Fruit fly (Drosophila melanogaster) whole organism, embryonic: ENCODE data around the gene CG12321.

Experiments
- CG10209 ChIP-seq: fragments of 200-800 bp; sonication (Bioruptor generic); optimal IDR thresholded peaks from 3 replicates; lab custom pipeline; 2017; ENCODE audit warnings: missing biosample characterization, mild to moderate bottlenecking, missing genetic modification characterization, missing genetic modification reagents
- CG10366 ChIP-seq: fragments of 200-800 bp; sonication (Bioruptor generic); IDR thresholded peaks from 2 replicates; pipeline ENCODE4 v1.3.6; 2022; ENCODE audit warnings: missing biosample characterization, missing genetic modification characterization
- CG10654 ChIP-seq: fragments of 200-800 bp; sonication (Bioruptor generic); optimal IDR thresholded peaks from 2 replicates; lab custom pipeline; 2016; ENCODE audit warnings: missing biosample characterization, missing genetic modification characterization
- CG10959 ChIP-seq: fragments of 200-800 bp; sonication (Bioruptor generic); IDR thresholded peaks from 2 replicates; pipeline ENCODE4 v1.3.6; 2022; ENCODE audit warnings: missing biosample characterization, missing genetic modification characterization
- CG11398 ChIP-seq: fragments of 200-800 bp; sonication (Bioruptor generic); optimal IDR thresholded peaks from 2 replicates; lab custom pipeline; 2016; ENCODE audit warnings: missing biosample characterization, missing genetic modification characterization
- CG11504 ChIP-seq: fragments of 200-800 bp; sonication (Bioruptor generic); optimal IDR thresholded peaks from 3 replicates; lab custom pipeline; 2019; ENCODE audit warnings: missing biosample characterization, mild to moderate bottlenecking, missing genetic modification characterization, moderate library complexity
- CG11696 ChIP-seq: fragments of 200-800 bp; sonication (Bioruptor generic); IDR thresholded peaks from 2 replicates; pipeline ENCODE4 v1.3.6; 2022; ENCODE audit warnings: missing biosample characterization, missing genetic modification characterization
- CG13624 ChIP-seq: fragments of 200-800 bp; sonication (Bioruptor generic); optimal IDR thresholded peaks from 2 replicates; lab custom pipeline; 2016; ENCODE audit warnings: missing biosample characterization, missing genetic modification characterization
- CG15073 ChIP-seq: fragments of 200-800 bp; sonication (Bioruptor generic); optimal IDR thresholded peaks from 2 replicates; lab custom pipeline; 2016; ENCODE audit warnings: missing biosample characterization, missing genetic modification characterization
- CG15479 ChIP-seq: fragments of 200-800 bp; sonication (Bioruptor generic); optimal IDR thresholded peaks from 3 replicates; lab custom pipeline; 2019; ENCODE audit warnings: missing biosample characterization, mild to moderate bottlenecking, missing genetic modification characterization, moderate library complexity
- CG15514 ChIP-seq: fragments of 200-800 bp; sonication (Bioruptor generic); optimal IDR thresholded peaks from 3 replicates; lab custom pipeline; 2017; ENCODE audit warnings: missing biosample characterization, missing genetic modification characterization, mild to moderate bottlenecking, moderate library complexity, missing genetic modification reagents
- CG17186 ChIP-seq: fragments of 200-800 bp; sonication (Bioruptor generic); optimal IDR thresholded peaks from 3 replicates; lab custom pipeline; 2017; ENCODE audit warnings: missing biosample characterization, missing genetic modification reagents, missing genetic modification characterization
- CG6272 ChIP-seq: fragments of 200-800 bp; sonication (Bioruptor generic); IDR thresholded peaks from 2 replicates; pipeline ENCODE4 v1.3.6; 2022; ENCODE audit warnings: missing biosample characterization, missing genetic modification characterization
- CG6765 ChIP-seq: fragments of 200-800 bp; sonication (Bioruptor generic); optimal IDR thresholded peaks from 3 replicates; lab custom pipeline; 2017; ENCODE audit warnings: missing biosample characterization, mild to moderate bottlenecking, missing genetic modification characterization
- CG8281 ChIP-seq: fragments of 200-800 bp; sonication (Bioruptor generic); optimal IDR thresholded peaks from 2 replicates; lab custom pipeline; 2018; ENCODE audit warnings: missing biosample characterization, mild to moderate bottlenecking, missing genetic modification characterization, moderate library complexity
- CG9817 ChIP-seq: fragments of 200-800 bp; sonication (Bioruptor generic); optimal IDR thresholded peaks from 2 replicates; lab custom pipeline; 2018; ENCODE audit warnings: missing biosample characterization, mild to moderate bottlenecking, missing genetic modification characterization, moderate library complexity
- CTCF ChIP-seq: fragments of 200-800 bp; sonication (Bioruptor generic); optimal IDR thresholded peaks from 2 replicates; lab custom pipeline; 2017; ENCODE audit warnings: missing biosample characterization, mild to moderate bottlenecking, missing genetic modification characterization, moderate library complexity
- Camta ChIP-seq: fragments of 200-800 bp; sonication (Bioruptor generic); optimal IDR thresholded peaks from 2 replicates; lab custom pipeline; 2016; ENCODE audit warnings: missing biosample characterization, missing genetic modification characterization
- CrebB ChIP-seq: fragments of 200-800 bp; sonication (Bioruptor generic); optimal IDR thresholded peaks from 3 replicates; lab custom pipeline; 2018; ENCODE audit warnings: missing biosample characterization, mild to moderate bottlenecking, missing genetic modification characterization
- Dad ChIP-seq: fragments of 200-800 bp; sonication (Bioruptor generic); optimal IDR thresholded peaks from 3 replicates; lab custom pipeline; 2016; ENCODE audit warnings: missing biosample characterization, missing genetic modification characterization
- Doc2 ChIP-seq: fragments of 200-800 bp; sonication (Bioruptor generic); IDR thresholded peaks from 2 replicates; pipeline ENCODE4 v1.3.6; 2022; ENCODE audit warnings: missing biosample characterization, missing genetic modification characterization
- Gsc ChIP-seq: fragments of 200-800 bp; sonication (Bioruptor generic); IDR thresholded peaks from 2 replicates; pipeline ENCODE4 v1.3.6; 2022; ENCODE audit warnings: missing biosample characterization, missing genetic modification characterization
- H15 ChIP-seq: fragments of 200-800 bp; sonication (Bioruptor generic); IDR thresholded peaks from 3 replicates; pipeline ENCODE4 v1.3.6; 2022; ENCODE audit warnings: missing biosample characterization, missing genetic modification characterization
- Jarid2 ChIP-seq: fragments of 200-800 bp; sonication (Bioruptor generic); optimal IDR thresholded peaks from 3 replicates; lab custom pipeline; 2017; ENCODE audit warnings: mild to moderate bottlenecking, missing biosample characterization, missing genetic modification reagents, missing genetic modification characterization
- MTF-1 ChIP-seq: fragments of 200-800 bp; sonication (Bioruptor generic); optimal IDR thresholded peaks from 2 replicates; lab custom pipeline; 2018; ENCODE audit warnings: missing biosample characterization, mild to moderate bottlenecking, missing genetic modification characterization, borderline replicate concordance
- Nf-YA ChIP-seq: fragments of 200-800 bp; sonication (Bioruptor generic); IDR thresholded peaks from 2 replicates; pipeline ENCODE4 v1.3.6; 2022; ENCODE audit warnings: missing biosample characterization, missing genetic modification characterization
- Sox100B ChIP-seq: fragments of 200-800 bp; sonication (Bioruptor generic); optimal IDR thresholded peaks from 3 replicates; lab custom pipeline; 2018; ENCODE audit warnings: missing biosample characterization, mild to moderate bottlenecking, missing genetic modification characterization
- al ChIP-seq: fragments of 200-800 bp; sonication (Bioruptor generic); IDR thresholded peaks from 2 replicates; pipeline ENCODE4 v1.3.6; 2022; ENCODE audit warnings: missing biosample characterization, missing genetic modification characterization
- amos ChIP-seq: fragments of 200-800 bp; sonication (Bioruptor generic); IDR thresholded peaks from 2 replicates; pipeline ENCODE4 v1.3.6; 2022; ENCODE audit warnings: missing biosample characterization, missing genetic modification characterization; ENCODE audit not compliant: partially characterized antibody
- ara ChIP-seq: fragments of 200-800 bp; sonication (Bioruptor generic); IDR thresholded peaks from 2 replicates; pipeline ENCODE4 v1.3.6; 2022; ENCODE audit warnings: missing biosample characterization, missing genetic modification characterization
- bowl ChIP-seq: fragments of 200-800 bp; sonication (Bioruptor generic); IDR thresholded peaks from 2 replicates; pipeline ENCODE4 v1.3.6; 2022; ENCODE audit warnings: missing biosample characterization, missing genetic modification characterization
- br ChIP-seq: fragments of >200 bp; optimal IDR thresholded peaks from 2 replicates; lab custom pipeline; 2017
- crc ChIP-seq: fragments of 200-800 bp; sonication (Bioruptor generic); optimal IDR thresholded peaks from 2 replicates; lab custom pipeline; 2016; ENCODE audit warnings: missing biosample characterization, missing genetic modification characterization
- cwo ChIP-seq: fragments of 200-800 bp; sonication (Bioruptor generic); optimal IDR thresholded peaks from 3 replicates; lab custom pipeline; 2017; ENCODE audit warnings: missing biosample characterization, missing genetic modification characterization, mild to moderate bottlenecking, moderate library complexity, missing genetic modification reagents
- eyg ChIP-seq: fragments of 200-800 bp; sonication (Bioruptor generic); optimal IDR thresholded peaks from 3 replicates; lab custom pipeline; 2016; ENCODE audit warnings: missing biosample characterization, missing genetic modification characterization
- gsb-n ChIP-seq: fragments of 200-800 bp; sonication (Bioruptor generic); optimal IDR thresholded peaks from 3 replicates; lab custom pipeline; 2018; ENCODE audit warnings: missing biosample characterization, mild to moderate bottlenecking, missing genetic modification characterization
- hbn ChIP-seq: fragments of 200-800 bp; sonication (Bioruptor generic); IDR thresholded peaks from 2 replicates; pipeline ENCODE4 v1.3.6; 2022; ENCODE audit warnings: missing biosample characterization, missing genetic modification characterization; ENCODE audit not compliant: partially characterized antibody
- jumu ChIP-seq: fragments of 200-800 bp; sonication (Bioruptor generic); optimal IDR thresholded peaks from 3 replicates; lab custom pipeline; 2016; ENCODE audit warnings: missing biosample characterization, missing genetic modification characterization
- kay ChIP-seq: fragments of 200-800 bp; sonication (Bioruptor generic); optimal IDR thresholded peaks from 2 replicates; lab custom pipeline; 2016; ENCODE audit warnings: missing biosample characterization, missing genetic modification characterization
- lilli ChIP-seq: fragments of 200-800 bp; sonication (Bioruptor generic); optimal IDR thresholded peaks from 3 replicates; lab custom pipeline; 2016; ENCODE audit warnings: missing biosample characterization, missing genetic modification characterization
- lmd ChIP-seq: fragments of 200-800 bp; sonication (Bioruptor generic); IDR thresholded peaks from 2 replicates; pipeline ENCODE4 v1.3.6; 2022; ENCODE audit warnings: missing biosample characterization, missing genetic modification characterization
- nerfin-1 ChIP-seq: fragments of 200-800 bp; sonication (Bioruptor generic); optimal IDR thresholded peaks from 3 replicates; lab custom pipeline; 2019; ENCODE audit warnings: missing biosample characterization, mild to moderate bottlenecking, missing genetic modification characterization, moderate library complexity
- otp ChIP-seq: fragments of 200-800 bp; sonication (Bioruptor generic); IDR thresholded peaks from 3 replicates; pipeline ENCODE4, ENCODE4 v1.3.6; 2022; ENCODE audit warnings: missing biosample characterization, missing genetic modification characterization
- pan ChIP-seq, 4 experiments: fragments of >200 bp in 3 of 4; fragments of 200-800 bp in 1 of 4; sonication (Bioruptor generic) in 1 of 4; optimal IDR thresholded peaks in 3 of 4; IDR thresholded peaks in 1 of 4; 2 replicates each; pipeline versions ENCODE4 v1.3.6 to Lab custom; 2017 to 2022; ENCODE audit warnings: missing biosample characterization in 2 of 4, missing genetic modification characterization in 2 of 4, mixed read lengths in 1 of 4
- ranshi ChIP-seq: fragments of 200-800 bp; sonication (Bioruptor generic); IDR thresholded peaks from 2 replicates; pipeline ENCODE4 v1.3.6; 2022; ENCODE audit warnings: missing biosample characterization, missing genetic modification characterization
- salm ChIP-seq: fragments of 200-800 bp; sonication (Bioruptor generic); optimal IDR thresholded peaks from 2 replicates; lab custom pipeline; 2018; ENCODE audit warnings: missing biosample characterization, mild to moderate bottlenecking, missing genetic modification characterization
- sim ChIP-seq: fragments of 200-800 bp; sonication (Bioruptor generic); IDR thresholded peaks from 2 replicates; pipeline ENCODE4 v1.3.6; 2022; ENCODE audit warnings: missing biosample characterization, missing genetic modification characterization
- sisA ChIP-seq: fragments of 200-800 bp; sonication (Bioruptor generic); IDR thresholded peaks from 2 replicates; pipeline ENCODE4 v1.3.6; 2022; ENCODE audit warnings: missing biosample characterization, missing genetic modification characterization
- sr ChIP-seq: fragments of 200-800 bp; sonication (Bioruptor generic); IDR thresholded peaks from 3 replicates; pipeline ENCODE4 v1.3.6; 2022; ENCODE audit warnings: missing biosample characterization, missing genetic modification characterization
- ttk ChIP-seq: fragments of 200-800 bp; sonication (Bioruptor generic); IDR thresholded peaks from 2 replicates; pipeline ENCODE4 v2.1.2; 2022; ENCODE audit warnings: missing biosample characterization, missing genetic modification characterization
- wdn ChIP-seq: fragments of 200-800 bp; sonication (Bioruptor generic); IDR thresholded peaks from 2 replicates; pipeline ENCODE4 v1.3.6; 2022; ENCODE audit warnings: missing biosample characterization, missing genetic modification characterization

Gene CG12321

DNA sequence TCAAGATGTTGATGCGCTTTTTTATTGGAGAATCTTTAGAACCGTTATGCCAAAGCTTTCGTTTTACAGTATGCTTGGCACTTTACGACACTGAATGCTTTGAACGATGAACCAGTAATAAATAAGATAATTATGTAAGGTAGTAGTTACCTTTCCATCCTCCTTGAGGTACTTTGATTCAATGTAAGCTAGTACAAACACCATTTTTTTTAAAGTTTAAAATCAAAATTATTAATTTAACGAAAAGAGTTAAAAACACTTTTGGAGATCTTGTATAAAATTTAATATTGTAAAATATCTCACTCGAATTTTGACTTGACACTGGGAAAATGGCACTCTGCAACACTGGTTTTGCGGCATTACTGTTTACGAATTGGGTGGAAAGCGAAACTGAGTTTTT is 3.1 kb downstream of the CG12321 start, which contains the start of the genes Arp5 and CG7208 (continued):
- TF ChIP-seq CG11398 (GFP tag; lab: Kevin White, UChicago) (no peak), cwo (peak; percentile 42), lilli (GFP tag; lab: Kevin White, UChicago) (peak; percentile 86), CG10654 (GFP tag; lab: Kevin White, UChicago) (peak; percentile 60), kay (GFP tag; lab: Kevin White, UChicago) (peak; percentile 43), Sox100B (GFP tag; lab: Kevin White, UChicago) (peak; percentile 64), Doc2 (GFP tag; lab: Robert Waterston, UW) (no peak), ttk (no peak), CG15073 (GFP tag; lab: Kevin White, UChicago) (no peak)

DNA sequence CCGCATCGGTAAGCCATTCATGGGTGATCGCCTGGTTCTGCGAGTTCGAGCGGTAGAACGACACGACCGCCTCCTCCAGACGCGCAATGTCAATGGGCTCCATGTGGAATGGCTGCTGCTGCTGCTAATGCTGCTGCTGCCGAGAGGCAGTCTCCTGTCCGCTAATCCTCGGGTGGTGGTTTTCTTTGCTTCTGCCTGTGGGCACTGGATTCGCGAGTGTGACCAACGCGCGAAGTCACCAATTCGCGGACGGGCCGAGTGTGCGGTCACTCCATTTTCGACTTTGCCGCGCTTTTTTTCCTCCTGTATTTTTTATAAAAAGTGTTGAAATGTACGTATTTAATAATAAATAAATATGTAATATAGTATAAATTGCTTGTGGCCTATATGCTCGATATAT is 5.3 kb downstream of the CG12321 start, which contains the start of gene cdm:
cdm (minus strand) TSS at position 236 of the 400 bp plus-strand sequence.
- TF ChIP-seq bowl (GFP tag; lab: Robert Waterston, UW) (no peak), CG10209 (no peak), MTF-1 (no peak), al (GFP tag; lab: Robert Waterston, UW) (no peak), CG17186 (GFP tag; lab: Kevin White, UChicago) (peak; percentile 19), ranshi (GFP tag; lab: Robert Waterston, UW) (no peak), jumu (no peak), CTCF (GFP tag; lab: Kevin White, UChicago) (no peak), eyg (GFP tag; lab: Kevin White, UChicago) (no peak), Dad (GFP tag; lab: Kevin White, UChicago) (no peak), Jarid2 (GFP tag; lab: Kevin White, UChicago) (no peak), Gsc (GFP tag; lab: Robert Waterston, UW) (no peak), nerfin-1 (tag; lab: Kevin White, UChicago) (no peak), CrebB (tag; lab: Kevin White, UChicago) (no peak), CG11504 (tag; lab: Kevin White, UChicago) (no peak), br (lab: Kevin White, UChicago) (no peak), sr (no peak), ara (GFP tag; lab: Robert Waterston, UW) (no peak), crc (GFP tag; lab: Kevin White, UChicago) (no peak), amos (0 out of 2 replicates have a peak, but pooled peaks have one; percentile 3), CG10959 (GFP tag; lab: Robert Waterston, UW) (no peak), cwo (no peak), sim (GFP tag; lab: Robert Waterston, UW) (no peak), CG9817 (tag; lab: Kevin White, UChicago) (no peak), CG13624 (no peak), CG10366 (GFP tag; lab: Robert Waterston, UW) (no peak), gsb-n (tag; lab: Kevin White, UChicago) (no peak), CG6272 (GFP tag; lab: Robert Waterston, UW) (no peak), CG11696 (no peak), Nf-YA (GFP tag; lab: Robert Waterston, UW) (no peak), salm (no peak), sisA (GFP tag; lab: Robert Waterston, UW) (no peak), pan (optimal IDR thresholded peaks at IDR 0.05; lab: Kevin White, UChicago) (no peak), pan (GFP tag; optimal IDR thresholded peaks at IDR 0.05 in 1 of 2, IDR thresholded peaks at IDR 0.05 in 1 of 2) (no peak), CG15514 (GFP tag; lab: Kevin White, UChicago) (peak; percentile 80), H15 (no peak), CG15479 (GFP tag; lab: Kevin White, UChicago) (no peak), lmd (GFP tag; lab: Robert Waterston, UW) (no peak), Camta (GFP tag; lab: Kevin White, UChicago) (no peak), otp (no peak), wdn (no peak), CG8281 (tag; lab: Kevin White, UChicago) (no peak), hbn (GFP tag; lab: Robert Waterston, UW) (no peak), CG6765 (peak; percentile 6)
